Worm (Caenorhabditis elegans) whole organism, mixed stage, embryonic: Measurements from ENCODE around the gene nspe-6.

ENCODE experiments used
- bed-3 ChIP-seq: fragments of 200-800 bp; sonication (Bioruptor generic); optimal IDR thresholded peaks from 3 replicates; lab custom pipeline; 2018; ENCODE audit warnings: mild to moderate bottlenecking, missing genetic modification characterization, moderate library complexity, missing compliant biosample characterization
- blmp-1 ChIP-seq: fragments of 150-350 bp; optimal IDR thresholded peaks from 2 replicates; lab custom pipeline; 2014; ENCODE audit warnings: missing biosample characterization, missing genetic modification characterization
- ceh-39 ChIP-seq: fragments of 150-350 bp; optimal IDR thresholded peaks from 2 replicates; lab custom pipeline; 2014; ENCODE audit warnings: missing biosample characterization, missing genetic modification characterization
- ceh-43 ChIP-seq: fragments of 200-800 bp; sonication (Bioruptor generic); optimal IDR thresholded peaks from 2 replicates; lab custom pipeline; 2018; ENCODE audit warnings: mild to moderate bottlenecking, missing genetic modification characterization, moderate library complexity, missing compliant biosample characterization
- ceh-83 ChIP-seq: fragments of 200-800 bp; sonication (Bioruptor generic); optimal IDR thresholded peaks from 2 replicates; lab custom pipeline; 2018; ENCODE audit warnings: mild to moderate bottlenecking, missing genetic modification characterization, missing compliant biosample characterization
- ces-1 ChIP-seq: fragments of 150-350 bp; optimal IDR thresholded peaks from 2 replicates; lab custom pipeline; 2014; ENCODE audit warnings: missing biosample characterization, missing genetic modification reagents, missing genetic modification characterization
- cnd-1 ChIP-seq: fragments of 200-800 bp; sonication (Bioruptor generic); optimal IDR thresholded peaks from 2 replicates; lab custom pipeline; 2018; ENCODE audit warnings: mild to moderate bottlenecking, missing genetic modification characterization, missing compliant biosample characterization
- drap-1 ChIP-seq: fragments of 200-800 bp; sonication (Bioruptor generic); optimal IDR thresholded peaks from 3 replicates; lab custom pipeline; 2018; ENCODE audit warnings: mild to moderate bottlenecking, missing genetic modification characterization, missing compliant biosample characterization
- elt-1 ChIP-seq: sonication (generic microtip); optimal IDR thresholded peaks from 2 replicates; lab custom pipeline; 2017; ENCODE audit warnings: missing genetic modification characterization, mild to moderate bottlenecking, missing compliant biosample characterization, antibody characterized with exemption, moderate library complexity, borderline replicate concordance; ENCODE audit not compliant: insufficient read depth
- elt-3 ChIP-seq: fragments of 150-350 bp; optimal IDR thresholded peaks from 2 replicates; lab custom pipeline; 2014; ENCODE audit warnings: missing biosample characterization, missing genetic modification characterization
- flh-1 ChIP-seq: fragments of 200-800 bp; sonication (Bioruptor generic); optimal IDR thresholded peaks from 2 replicates; lab custom pipeline; 2018; ENCODE audit warnings: mild to moderate bottlenecking, missing genetic modification characterization, moderate library complexity, missing compliant biosample characterization
- ham-2 ChIP-seq: fragments of 200-800 bp; sonication (Bioruptor generic); optimal IDR thresholded peaks from 2 replicates; lab custom pipeline; 2018; ENCODE audit warnings: mild to moderate bottlenecking, missing genetic modification characterization, missing compliant biosample characterization
- hlh-1 ChIP-seq: fragments of 150-350 bp; optimal IDR thresholded peaks from 2 replicates; lab custom pipeline; 2014; ENCODE audit warnings: missing biosample characterization, missing genetic modification reagents, missing genetic modification characterization
- lin-32 ChIP-seq: fragments of 200-800 bp; sonication (Bioruptor generic); optimal IDR thresholded peaks from 2 replicates; lab custom pipeline; 2018; ENCODE audit warnings: mild to moderate bottlenecking, missing genetic modification characterization, missing compliant biosample characterization
- lsy-2 ChIP-seq: fragments of 150-350 bp; optimal IDR thresholded peaks from 2 replicates; lab custom pipeline; 2014; ENCODE audit warnings: missing biosample characterization, missing genetic modification characterization
- mab-5 ChIP-seq: fragments of 150-350 bp; optimal IDR thresholded peaks from 2 replicates; lab custom pipeline; 2014; ENCODE audit warnings: missing biosample characterization, missing genetic modification characterization
- mep-1 ChIP-seq: fragments of 150-350 bp; optimal IDR thresholded peaks from 2 replicates; lab custom pipeline; 2017; ENCODE audit warnings: missing biosample characterization, missing genetic modification reagents, missing genetic modification characterization, inconsistent platforms
- mls-2 ChIP-seq: sonication (generic microtip); optimal IDR thresholded peaks from 2 replicates; lab custom pipeline; 2016; ENCODE audit warnings: mild to moderate bottlenecking, missing genetic modification characterization, moderate library complexity, missing compliant biosample characterization
- nhr-2 ChIP-seq: fragments of 150-350 bp; optimal IDR thresholded peaks from 2 replicates; lab custom pipeline; 2014; ENCODE audit warnings: missing biosample characterization, missing genetic modification characterization
- nhr-237 ChIP-seq: fragments of 150-350 bp; optimal IDR thresholded peaks from 2 replicates; lab custom pipeline; 2014; ENCODE audit warnings: missing biosample characterization, missing genetic modification characterization
- nhr-28 ChIP-seq: fragments of 150-350 bp; optimal IDR thresholded peaks from 2 replicates; lab custom pipeline; 2014; ENCODE audit warnings: missing biosample characterization, missing genetic modification characterization
- nhr-76 ChIP-seq: sonication (generic microtip); optimal IDR thresholded peaks from 2 replicates; lab custom pipeline; 2017; ENCODE audit warnings: missing biosample characterization, missing genetic modification characterization
- pha-4 ChIP-seq: fragments of 150-350 bp; optimal IDR thresholded peaks from 2 replicates; lab custom pipeline; 2018; ENCODE audit warnings: missing biosample characterization, missing genetic modification reagents, missing genetic modification characterization
- sem-2 ChIP-seq: fragments of 200-800 bp; sonication (Bioruptor generic); optimal IDR thresholded peaks from 2 replicates; lab custom pipeline; 2018; ENCODE audit warnings: mild to moderate bottlenecking, missing genetic modification characterization, missing compliant biosample characterization
- snpc-4 ChIP-seq: fragments of 150-350 bp; optimal IDR thresholded peaks from 2 replicates; lab custom pipeline; 2014; ENCODE audit warnings: missing biosample characterization, missing genetic modification characterization
- sptf-1 ChIP-seq: sonication (generic microtip); optimal IDR thresholded peaks from 2 replicates; lab custom pipeline; 2017; ENCODE audit warnings: mild to moderate bottlenecking, missing genetic modification characterization, moderate library complexity, missing compliant biosample characterization
- tbx-8 ChIP-seq: fragments of 200-800 bp; sonication (Bioruptor generic); optimal IDR thresholded peaks from 2 replicates; lab custom pipeline; 2018; ENCODE audit warnings: mild to moderate bottlenecking, missing genetic modification characterization, moderate library complexity, missing compliant biosample characterization
- unc-120 ChIP-seq: sonication (generic microtip); optimal IDR thresholded peaks from 2 replicates; lab custom pipeline; 2017; ENCODE audit warnings: missing genetic modification characterization, missing compliant biosample characterization; ENCODE audit not compliant: poor library complexity, severe bottlenecking
- unc-39 ChIP-seq: fragments of 150-350 bp; optimal IDR thresholded peaks from 2 replicates; lab custom pipeline; 2014; ENCODE audit warnings: missing biosample characterization, missing genetic modification characterization
- unc-62 ChIP-seq: fragments of 150-350 bp; optimal IDR thresholded peaks from 2 replicates; lab custom pipeline; 2014; ENCODE audit warnings: missing biosample characterization, missing genetic modification reagents, missing genetic modification characterization
- zip-8 ChIP-seq: fragments of 150-350 bp; optimal IDR thresholded peaks from 2 replicates; lab custom pipeline; 2014; ENCODE audit warnings: missing biosample characterization, missing genetic modification characterization
- ztf-11 ChIP-seq: fragments of 150-350 bp; optimal IDR thresholded peaks from 2 replicates; lab custom pipeline; 2014; ENCODE audit warnings: missing biosample characterization, missing genetic modification characterization

nspe-6 gene

DNA sequence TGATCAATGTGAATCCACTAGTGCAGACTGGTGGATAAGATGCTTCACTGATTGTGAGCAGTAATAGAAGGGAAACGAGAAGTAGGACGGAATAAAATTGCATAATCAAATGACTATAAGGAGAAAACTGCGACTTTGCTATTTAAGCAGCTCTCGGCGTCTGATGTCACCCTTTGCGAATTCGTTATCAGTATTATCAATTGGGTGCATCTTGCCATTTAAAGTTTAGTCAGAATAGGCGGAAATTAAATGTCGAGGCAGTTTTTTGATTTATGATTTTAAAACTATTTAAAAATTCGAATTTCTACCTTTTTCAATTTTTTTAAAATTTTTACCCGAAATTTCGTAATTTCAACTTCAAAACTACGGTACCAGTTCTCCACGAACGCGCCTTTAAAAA, 35.0 kb downstream of the nspe-6 start, which contains the start of gene clec-4:
TSS of gene clec-4 (minus strand) at position 162 of the 400 bp plus-strand sequence.
- TF ChIP-seq bed-3 (no peak), ceh-39 (no peak), flh-1 (no peak), ztf-11 (tag; lab: Kevin White, UChicago) (no peak), elt-3 (tag; lab: Kevin White, UChicago) (no peak), nhr-28 (tag; lab: Kevin White, UChicago) (no peak), unc-62 (GFP tag; lab: Kevin White, UChicago) (no peak), elt-1 (tag; lab: Kevin White, UChicago) (no peak), nhr-2 (no peak), hlh-1 (tag; lab: Kevin White, UChicago) (no peak), ceh-83 (GFP tag; lab: Kevin White, UChicago) (no peak), cnd-1 (tag; lab: Kevin White, UChicago) (no peak), ces-1 (GFP tag; lab: Kevin White, UChicago) (no peak), mab-5 (no peak), mls-2 (tag; lab: Kevin White, UChicago) (no peak), ham-2 (no peak), ceh-43 (GFP tag; lab: Kevin White, UChicago) (no peak)

DNA sequence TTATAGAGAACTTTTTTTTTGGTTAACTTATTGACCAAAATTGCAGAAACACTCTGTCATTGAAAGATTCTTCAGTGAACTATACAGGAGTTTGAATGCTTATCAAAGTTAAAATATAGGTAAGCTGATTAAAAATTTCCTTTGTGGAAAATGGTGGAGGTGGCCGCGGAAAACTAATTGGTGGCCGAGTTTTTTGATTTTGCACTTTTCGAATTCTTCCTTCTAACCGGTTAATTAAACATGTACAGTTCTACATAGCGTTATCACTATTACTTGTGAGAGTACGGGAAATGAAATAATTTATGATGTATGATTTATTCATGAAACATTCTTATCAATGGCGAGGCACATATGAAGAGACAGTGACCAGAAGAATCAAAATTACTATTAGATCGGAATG, 38.2 kb downstream of the nspe-6 start, which contains the start of gene clec-8:
TSS of gene clec-8 (minus strand) at position 308 of the 400 bp plus-strand sequence.
- no peak for TF ChIP-seq tbx-8 (GFP tag; lab: Kevin White, UChicago)
- no peak for TF ChIP-seq unc-62 (GFP tag; lab: Kevin White, UChicago)
- no peak for TF ChIP-seq elt-3 (tag; lab: Kevin White, UChicago)
- TF ChIP-seq elt-1 (tag; lab: Kevin White, UChicago) = no peak
- TF ChIP-seq blmp-1 (tag; lab: Kevin White, UChicago) = no peak
- no peak for TF ChIP-seq nhr-2
- TF ChIP-seq pha-4 (tag; lab: Kevin White, UChicago) = no peak
- TF ChIP-seq mep-1 (tag; lab: Kevin White, UChicago) = no peak
- no peak for TF ChIP-seq nhr-76
- no peak for TF ChIP-seq zip-8 (tag; lab: Kevin White, UChicago)
- no peak for TF ChIP-seq unc-39 (tag; lab: Kevin White, UChicago)
- no peak for TF ChIP-seq mab-5
- no peak for TF ChIP-seq ceh-43 (GFP tag; lab: Kevin White, UChicago)
- no peak for TF ChIP-seq ztf-11 (tag; lab: Kevin White, UChicago)
- TF ChIP-seq lsy-2 (tag; lab: Kevin White, UChicago) = no peak
- TF ChIP-seq drap-1 (GFP tag; lab: Kevin White, UChicago) = no peak
- no peak for TF ChIP-seq unc-120 (tag; lab: Kevin White, UChicago)
- TF ChIP-seq sem-2 (GFP tag; lab: Kevin White, UChicago) = no peak

DNA sequence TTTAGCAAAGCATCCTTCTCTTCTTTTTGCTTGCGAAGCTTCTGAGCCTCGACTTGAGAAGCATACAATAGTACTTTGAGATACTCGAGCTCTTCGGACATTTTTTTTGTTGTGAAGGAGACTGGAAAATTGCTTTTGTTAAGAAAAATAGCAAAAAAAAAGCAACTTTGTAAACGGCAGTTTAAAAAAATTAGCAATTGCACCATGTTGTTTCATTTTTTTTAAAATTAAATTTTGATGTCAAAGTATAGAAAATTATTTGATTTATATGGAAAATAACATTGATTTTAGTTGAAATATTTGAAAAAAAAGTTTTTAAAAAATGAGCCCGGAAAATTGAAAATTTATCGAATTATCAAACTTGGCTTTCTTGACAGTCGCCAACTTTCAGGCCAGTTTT, 41.3 kb downstream of the nspe-6 start, which contains the start of gene Y38E10A.3:
TSS of gene Y38E10A.3 (minus strand) at position 101 of the 400 bp plus-strand sequence.
- TF ChIP-seq pha-4 (tag; lab: Kevin White, UChicago) (no peak), hlh-1 (tag; lab: Kevin White, UChicago) (no peak), unc-120 (tag; lab: Kevin White, UChicago) (no peak), sptf-1 (tag; lab: Kevin White, UChicago) (no peak), nhr-2 (no peak), mls-2 (tag; lab: Kevin White, UChicago) (no peak), nhr-237 (no peak), cnd-1 (tag; lab: Kevin White, UChicago) (no peak), elt-1 (tag; lab: Kevin White, UChicago) (no peak), drap-1 (GFP tag; lab: Kevin White, UChicago) (no peak), ztf-11 (tag; lab: Kevin White, UChicago) (no peak), snpc-4 (no peak), ceh-39 (no peak), flh-1 (no peak), elt-3 (tag; lab: Kevin White, UChicago) (no peak)

DNA sequence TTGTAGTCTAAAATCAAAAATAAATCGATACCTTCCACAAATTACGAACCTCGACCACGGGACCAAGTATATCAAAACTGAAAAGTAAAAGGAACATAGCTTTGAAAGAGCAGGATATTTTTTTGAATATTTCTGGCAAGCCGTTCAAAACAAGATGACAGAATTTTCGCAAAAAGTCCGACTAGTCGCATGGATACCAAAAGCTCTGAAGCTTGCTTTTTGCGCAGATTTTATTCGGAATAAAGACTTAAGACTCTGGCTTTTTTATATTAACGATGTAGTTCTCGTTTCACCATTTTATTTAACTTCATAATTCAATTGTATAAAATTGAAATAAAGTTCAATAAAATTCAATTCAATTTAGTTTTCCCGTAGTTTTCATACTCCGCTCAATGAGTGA, 42.4 kb downstream of the nspe-6 start, which contains the start of gene Y38E10A.2:
TSS of gene Y38E10A.2 (minus strand) at position 101 of the 400 bp plus-strand sequence.
- TF ChIP-seq pha-4 (tag; lab: Kevin White, UChicago) = no peak
- no peak for TF ChIP-seq lin-32 (GFP tag; lab: Kevin White, UChicago)
- TF ChIP-seq elt-3 (tag; lab: Kevin White, UChicago) = no peak
- TF ChIP-seq nhr-237 = no peak
- no peak for TF ChIP-seq bed-3
- no peak for TF ChIP-seq unc-120 (tag; lab: Kevin White, UChicago)
- no peak for TF ChIP-seq sem-2 (GFP tag; lab: Kevin White, UChicago)
